Worm (Caenorhabditis elegans): ENCODE measurements around the gene szy-20.

szy-20 gene

ce11 chrII:9001743-9002222 is 32.6 kb upstream of the szy-20 start, which contains the start of gene F44G4.6:
Gene F44G4.6 (minus strand): TSS chrII:9001793.
- TF ChIP-seq nhr-12 (tag; optimal IDR thresholded peaks at IDR 0.05), result no peak
- TF ChIP-seq hlh-1 (tag; optimal IDR thresholded peaks at IDR 0.05), result no peak
- no peak for TF ChIP-seq pha-4 (tag; optimal IDR thresholded peaks at IDR 0.05)

DNA sequence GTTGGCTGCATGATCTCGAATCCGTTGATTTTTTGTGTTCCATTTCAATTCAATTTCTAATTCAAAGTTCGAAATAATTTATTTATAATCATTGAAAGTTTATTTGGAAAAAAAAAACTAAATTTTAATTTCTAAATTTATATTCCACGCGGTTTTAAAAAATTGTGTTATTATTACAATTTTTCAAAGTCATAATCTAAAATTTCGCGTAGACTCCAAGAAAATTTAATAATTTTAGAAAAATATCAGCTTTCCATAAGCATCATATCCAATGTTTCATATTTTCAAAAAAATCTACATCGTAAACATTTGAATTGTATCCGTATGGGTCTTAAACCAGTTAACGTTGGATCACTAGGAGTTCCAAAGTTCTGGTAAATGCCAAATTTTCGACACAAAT is 31.2 kb upstream of the szy-20 start, which contains the start of gene F44G4.5:
TSS of gene F44G4.5 (minus strand) at position 101 of the 400 bp plus-strand sequence.
- TF ChIP-seq ztf-11 (tag; optimal IDR thresholded peaks at IDR 0.05) (no peak), flh-1 (GFP tag; optimal IDR thresholded peaks at IDR 0.05) (no peak), elt-3 (tag; optimal IDR thresholded peaks at IDR 0.05) (no peak), elt-1 (tag; optimal IDR thresholded peaks at IDR 0.05; ENCODE audit: borderline replicate concordance, insufficient read depth) (no peak), mab-5 (tag; optimal IDR thresholded peaks at IDR 0.05) (no peak), ceh-43 (GFP tag; optimal IDR thresholded peaks at IDR 0.05) (no peak), nhr-237 (tag; optimal IDR thresholded peaks at IDR 0.05) (no peak), snpc-4 (tag; optimal IDR thresholded peaks at IDR 0.05) (no peak), mls-2 (tag; optimal IDR thresholded peaks at IDR 0.05) (no peak), sem-2 (GFP tag; optimal IDR thresholded peaks at IDR 0.05) (no peak), unc-62 (GFP tag; optimal IDR thresholded peaks at IDR 0.05) (no peak), nhr-12 (tag; optimal IDR thresholded peaks at IDR 0.05) (no peak), pha-4 (tag; optimal IDR thresholded peaks at IDR 0.05) (no peak), ham-2 (GFP tag; optimal IDR thresholded peaks at IDR 0.05) (no peak), unc-120 (tag; optimal IDR thresholded peaks at IDR 0.05; ENCODE audit: poor library complexity, severe bottlenecking) (no peak), sptf-1 (tag; optimal IDR thresholded peaks at IDR 0.05) (no peak), nhr-28 (tag; optimal IDR thresholded peaks at IDR 0.05) (no peak), drap-1 (GFP tag; optimal IDR thresholded peaks at IDR 0.05) (no peak)

- no peak for TF ChIP-seq sem-2 (GFP tag; optimal IDR thresholded peaks at IDR 0.05)
- no peak for TF ChIP-seq hlh-1 (tag; optimal IDR thresholded peaks at IDR 0.05)
- TF ChIP-seq cnd-1 (tag; optimal IDR thresholded peaks at IDR 0.05), result no peak
- TF ChIP-seq elt-3 (tag; optimal IDR thresholded peaks at IDR 0.05), result no peak
- TF ChIP-seq pha-4 (tag; optimal IDR thresholded peaks at IDR 0.05), result no peak
- TF ChIP-seq sptf-1 (tag; optimal IDR thresholded peaks at IDR 0.05), result no peak
- no peak for TF ChIP-seq nhr-76 (tag; optimal IDR thresholded peaks at IDR 0.05)
- TF ChIP-seq snpc-4 (tag; optimal IDR thresholded peaks at IDR 0.05), result no peak
- TF ChIP-seq mep-1 (tag; optimal IDR thresholded peaks at IDR 0.05), result peak; percentile 1
- TF ChIP-seq ces-1 (GFP tag; optimal IDR thresholded peaks at IDR 0.05), result peak; percentile 97
- no peak for TF ChIP-seq unc-120 (tag; optimal IDR thresholded peaks at IDR 0.05; ENCODE audit: poor library complexity, severe bottlenecking)
- no peak for TF ChIP-seq tbx-8 (GFP tag; optimal IDR thresholded peaks at IDR 0.05)
- no peak for TF ChIP-seq unc-39 (tag; optimal IDR thresholded peaks at IDR 0.05)
- no peak for TF ChIP-seq ham-2 (GFP tag; optimal IDR thresholded peaks at IDR 0.05)
- TF ChIP-seq ztf-11 (tag; optimal IDR thresholded peaks at IDR 0.05), result no peak
- TF ChIP-seq nhr-237 (tag; optimal IDR thresholded peaks at IDR 0.05), result no peak
- TF ChIP-seq lsy-2 (tag; optimal IDR thresholded peaks at IDR 0.05), result peak; percentile 93
- no peak for TF ChIP-seq unc-62 (GFP tag; optimal IDR thresholded peaks at IDR 0.05)
- no peak for TF ChIP-seq ceh-39 (tag; optimal IDR thresholded peaks at IDR 0.05)
- no peak for TF ChIP-seq bed-3 (GFP tag; optimal IDR thresholded peaks at IDR 0.05)
- peak; percentile 3 for TF ChIP-seq M03D4.4 (tag; optimal IDR thresholded peaks at IDR 0.05)
- no peak for TF ChIP-seq ceh-83 (GFP tag; optimal IDR thresholded peaks at IDR 0.05)
- no peak for TF ChIP-seq mls-2 (tag; optimal IDR thresholded peaks at IDR 0.05)
- no peak for TF ChIP-seq nhr-28 (tag; optimal IDR thresholded peaks at IDR 0.05)
- no peak for TF ChIP-seq lin-13 (tag; optimal IDR thresholded peaks at IDR 0.05)
- no peak for TF ChIP-seq drap-1 (GFP tag; optimal IDR thresholded peaks at IDR 0.05)
- no peak for TF ChIP-seq nhr-2 (tag; optimal IDR thresholded peaks at IDR 0.05)
- TF ChIP-seq zip-8 (tag; optimal IDR thresholded peaks at IDR 0.05), result no peak
- no peak for TF ChIP-seq mab-5 (tag; optimal IDR thresholded peaks at IDR 0.05)
- no peak for TF ChIP-seq flh-1 (GFP tag; optimal IDR thresholded peaks at IDR 0.05)
- no peak for TF ChIP-seq blmp-1 (tag; optimal IDR thresholded peaks at IDR 0.05)
- TF ChIP-seq lin-32 (GFP tag; optimal IDR thresholded peaks at IDR 0.05), result no peak
- no peak for TF ChIP-seq nhr-12 (tag; optimal IDR thresholded peaks at IDR 0.05)
Measured at ce11 chrII:8997479-8997878, 28.3 kb upstream of the szy-20 start, which contains the start of the genes F44G4.3 and tdp-1. Gene F44G4.3 (minus strand): TSS chrII:8997662. Gene tdp-1 (plus strand): TSS chrII:8997825.
